Worm (Caenorhabditis elegans) whole organism, L2 larva: ENCODE data around the gene elo-1.

Experiments used
- aly-2 ChIP-seq: fragments of 150-350 bp; optimal IDR thresholded peaks from 2 replicates; lab custom pipeline; 2014; ENCODE audit warnings: missing biosample characterization, missing genetic modification characterization
- blmp-1 ChIP-seq: sonication (generic microtip); optimal IDR thresholded peaks from 2 replicates; lab custom pipeline; 2017; ENCODE audit warnings: missing genetic modification characterization, mild to moderate bottlenecking, missing compliant biosample characterization, antibody characterized with exemption, moderate library complexity; ENCODE audit not compliant: insufficient read depth
- ceh-82 ChIP-seq: fragments of 150-350 bp; optimal IDR thresholded peaks from 2 replicates; lab custom pipeline; 2014; ENCODE audit warnings: missing biosample characterization, missing genetic modification characterization
- fos-1 ChIP-seq: fragments of 150-350 bp; optimal IDR thresholded peaks from 2 replicates; lab custom pipeline; 2014; ENCODE audit warnings: missing biosample characterization, missing genetic modification characterization
- nhr-237 ChIP-seq: fragments of 150-350 bp; optimal IDR thresholded peaks from 2 replicates; lab custom pipeline; 2014; ENCODE audit warnings: missing biosample characterization, missing genetic modification characterization
- unc-39 ChIP-seq: fragments of 150-350 bp; optimal IDR thresholded peaks from 2 replicates; lab custom pipeline; 2014; ENCODE audit warnings: missing biosample characterization, missing genetic modification characterization
- ztf-4 ChIP-seq: fragments of 150-350 bp; optimal IDR thresholded peaks from 2 replicates; lab custom pipeline; 2014; ENCODE audit warnings: missing biosample characterization, missing genetic modification characterization

DNA sequence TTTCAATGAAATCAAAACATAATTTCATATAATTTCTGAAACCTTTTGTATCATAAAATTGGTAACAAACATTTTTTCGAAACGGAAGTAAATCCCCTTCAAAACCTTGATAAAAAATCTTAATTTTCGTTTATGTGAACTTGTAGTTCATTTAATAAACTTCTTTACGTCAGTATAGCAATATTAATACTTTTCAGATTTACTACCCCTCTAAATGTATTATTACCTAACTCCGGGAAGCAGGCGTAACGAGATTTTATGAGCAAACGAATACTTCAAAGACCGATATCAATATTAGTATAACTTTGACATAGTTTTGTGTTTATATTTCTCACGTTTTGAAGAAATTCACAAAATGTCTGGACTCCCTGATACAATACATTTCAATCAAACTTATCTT, 37.9 kb upstream of the elo-1 start, which contains the start of gene sru-1:
- TF ChIP-seq aly-2 (no peak), blmp-1 (no peak), nhr-237 (tag; lab: Kevin White, UChicago) (no peak), ztf-4 (tag; lab: Kevin White, UChicago) (no peak), ceh-82 (tag; lab: Kevin White, UChicago) (no peak), unc-39 (tag; lab: Kevin White, UChicago) (no peak), fos-1 (tag; lab: Kevin White, UChicago) (no peak)
